Worm (Caenorhabditis elegans) whole organism, L2 larva: Measurements from ENCODE around the gene Y116A8B.4.

ENCODE experiments used
- nhr-11 ChIP-seq: fragments of 150-350 bp; optimal IDR thresholded peaks from 2 replicates; lab custom pipeline; 2014; ENCODE audit warnings: missing biosample characterization, missing genetic modification characterization
- nhr-77 ChIP-seq: fragments of 150-350 bp; optimal IDR thresholded peaks from 2 replicates; lab custom pipeline; 2014; ENCODE audit warnings: missing biosample characterization, missing genetic modification characterization
- skn-1 ChIP-seq: sonication (generic microtip); optimal IDR thresholded peaks from 2 replicates; lab custom pipeline; 2017; ENCODE audit warnings: missing biosample characterization, missing genetic modification characterization

DNA sequence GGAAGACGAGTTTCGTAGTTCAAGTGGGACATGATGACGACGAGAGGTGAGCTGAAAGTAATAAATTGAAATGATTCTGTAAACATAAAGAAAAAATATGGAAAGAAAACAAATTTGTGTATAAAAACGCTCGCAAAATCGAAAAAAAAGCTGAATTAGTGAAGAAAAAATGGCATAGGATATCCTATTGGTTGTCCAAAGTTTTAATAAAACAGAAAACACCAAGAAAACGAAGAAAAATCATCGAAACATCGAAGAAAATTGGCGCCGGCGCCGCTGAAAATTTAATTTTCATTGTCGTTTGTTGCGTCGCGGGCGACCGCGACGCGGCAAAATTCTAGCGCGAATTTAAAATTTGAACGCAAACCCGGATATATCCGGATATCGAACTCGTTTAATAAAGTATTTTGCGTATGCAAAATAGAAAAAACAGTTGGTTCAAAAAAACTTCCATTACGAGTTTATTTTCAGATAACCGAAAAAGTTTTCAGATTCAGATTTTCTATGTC lies 50.1 kb downstream of the Y116A8B.4 start, which contains the start of gene gln-5:
- TF ChIP-seq nhr-11 (tag; lab: Kevin White, UChicago) (no peak), skn-1 (tag; lab: Kevin White, UChicago) (no peak), nhr-77 (tag; lab: Kevin White, UChicago) (no peak)
